Worm (Caenorhabditis elegans) whole organism, mixed stage, embryonic: ENCODE results near the gene H03E18.1.

Source experiments
- elt-1 ChIP-seq: sonication (generic microtip); optimal IDR thresholded peaks from 2 replicates; lab custom pipeline; 2017; ENCODE audit warnings: missing genetic modification characterization, mild to moderate bottlenecking, missing compliant biosample characterization, antibody characterized with exemption, moderate library complexity, borderline replicate concordance; ENCODE audit not compliant: insufficient read depth
- flh-1 ChIP-seq: fragments of 200-800 bp; sonication (Bioruptor generic); optimal IDR thresholded peaks from 2 replicates; lab custom pipeline; 2018; ENCODE audit warnings: mild to moderate bottlenecking, missing genetic modification characterization, moderate library complexity, missing compliant biosample characterization
- ham-2 ChIP-seq: fragments of 200-800 bp; sonication (Bioruptor generic); optimal IDR thresholded peaks from 2 replicates; lab custom pipeline; 2018; ENCODE audit warnings: mild to moderate bottlenecking, missing genetic modification characterization, missing compliant biosample characterization
- nhr-12 ChIP-seq: fragments of 150-350 bp; optimal IDR thresholded peaks from 2 replicates; lab custom pipeline; 2014; ENCODE audit warnings: missing biosample characterization, missing genetic modification characterization
- nhr-76 ChIP-seq: sonication (generic microtip); optimal IDR thresholded peaks from 2 replicates; lab custom pipeline; 2017; ENCODE audit warnings: missing biosample characterization, missing genetic modification characterization
- snpc-4 ChIP-seq: fragments of 150-350 bp; optimal IDR thresholded peaks from 2 replicates; lab custom pipeline; 2014; ENCODE audit warnings: missing biosample characterization, missing genetic modification characterization
- unc-120 ChIP-seq: sonication (generic microtip); optimal IDR thresholded peaks from 2 replicates; lab custom pipeline; 2017; ENCODE audit warnings: missing genetic modification characterization, missing compliant biosample characterization; ENCODE audit not compliant: poor library complexity, severe bottlenecking
- unc-39 ChIP-seq: fragments of 150-350 bp; optimal IDR thresholded peaks from 2 replicates; lab custom pipeline; 2014; ENCODE audit warnings: missing biosample characterization, missing genetic modification characterization
- unc-62 ChIP-seq: fragments of 150-350 bp; optimal IDR thresholded peaks from 2 replicates; lab custom pipeline; 2014; ENCODE audit warnings: missing biosample characterization, missing genetic modification reagents, missing genetic modification characterization

DNA sequence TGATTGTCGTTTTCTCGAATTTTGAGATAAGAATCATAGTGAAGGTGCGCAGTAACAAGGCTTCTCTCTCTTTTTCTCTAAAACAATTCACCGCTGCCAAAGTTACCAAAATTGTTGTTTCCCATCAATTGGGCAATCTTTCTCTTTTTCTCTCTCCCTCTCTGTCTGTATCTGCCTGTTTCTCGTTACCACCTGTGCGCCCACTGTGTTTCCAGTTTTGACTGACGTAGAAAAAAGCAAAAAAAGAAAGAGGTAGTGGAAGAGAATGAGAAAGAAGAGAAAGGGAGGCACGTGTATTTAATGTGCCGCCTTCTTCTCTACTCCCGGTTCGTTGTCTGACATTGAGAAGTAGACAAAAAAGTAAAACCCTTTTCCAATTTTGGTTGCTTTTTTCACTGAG lies 42.4 kb downstream of the H03E18.1 start:
- TF ChIP-seq nhr-12 (no peak), nhr-76 (tag; lab: Kevin White, UChicago) (no peak), unc-62 (GFP tag; lab: Kevin White, UChicago) (no peak), unc-39 (tag; lab: Kevin White, UChicago) (no peak), flh-1 (GFP tag; lab: Kevin White, UChicago) (no peak), ham-2 (GFP tag; lab: Kevin White, UChicago) (no peak), elt-1 (no peak), snpc-4 (tag; lab: Kevin White, UChicago) (no peak), unc-120 (tag; lab: Kevin White, UChicago) (no peak)
